Worm (Caenorhabditis elegans): ENCODE data around the gene cng-2.

Gene cng-2

DNA sequence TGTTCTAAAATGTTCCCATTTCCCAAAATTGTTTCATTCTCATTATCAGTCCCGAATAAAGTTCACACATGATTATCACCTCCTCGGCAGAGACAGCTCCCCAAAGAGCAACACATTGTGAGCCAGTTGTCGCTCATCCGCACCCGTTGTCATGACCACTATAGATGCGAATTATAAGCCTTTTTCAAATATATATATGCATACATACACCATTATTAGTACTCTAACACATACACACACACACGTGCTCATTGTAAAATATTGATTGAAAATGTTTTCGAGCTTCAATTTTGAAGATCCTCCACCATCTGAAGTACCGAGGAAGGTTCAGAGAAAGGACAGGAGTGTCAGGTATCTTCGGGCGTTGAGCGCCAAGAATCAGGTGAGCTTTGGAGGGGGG, at the start of gene cng-2, which contains the start of gene Y76B12C.9:
Gene cng-2, plus strand, starts transcription at position 218 of the 400 bp plus-strand sequence.
Gene Y76B12C.9, minus strand, starts transcription at position 101 of the 400 bp plus-strand sequence.
- TF ChIP-seq ama-1 (optimal IDR thresholded peaks at IDR 0.05) (no peak), tbx-37 (GFP tag; conservative IDR thresholded peaks at IDR 0.05) (no peak), ceh-13 (GFP tag; optimal IDR thresholded peaks at IDR 0.05) (no peak), F13C5.2 (tag; optimal IDR thresholded peaks at IDR 0.05) (no peak), sea-1 (GFP tag; conservative IDR thresholded peaks at IDR 0.05) (no peak)

DNA sequence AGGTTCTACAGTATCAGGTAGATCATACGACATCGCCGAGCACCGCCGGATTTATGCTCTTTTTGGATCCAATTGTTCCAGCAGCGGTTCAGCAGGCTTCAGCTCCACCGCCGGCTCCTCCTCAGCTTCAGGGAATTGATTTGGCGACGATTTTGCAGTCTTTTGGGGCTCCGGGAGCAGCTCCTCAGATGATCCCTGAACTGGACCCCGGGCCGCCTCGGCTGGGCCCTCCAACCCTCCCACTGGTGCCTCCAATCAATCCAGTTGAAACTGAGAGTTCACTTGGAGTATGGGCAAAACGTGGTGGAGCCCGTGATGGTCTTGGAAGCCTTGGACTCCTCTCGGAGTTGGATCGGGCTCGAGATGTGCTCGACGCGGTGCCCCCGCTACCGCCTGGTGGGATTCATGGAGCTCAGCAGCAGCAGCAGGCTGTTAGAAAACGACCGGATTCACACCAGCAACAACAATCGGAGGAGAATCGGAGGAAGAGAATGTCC, 46.1 kb upstream of the cng-2 start:
- no peak for TF ChIP-seq ets-7 (tag; optimal IDR thresholded peaks at IDR 0.05)

DNA sequence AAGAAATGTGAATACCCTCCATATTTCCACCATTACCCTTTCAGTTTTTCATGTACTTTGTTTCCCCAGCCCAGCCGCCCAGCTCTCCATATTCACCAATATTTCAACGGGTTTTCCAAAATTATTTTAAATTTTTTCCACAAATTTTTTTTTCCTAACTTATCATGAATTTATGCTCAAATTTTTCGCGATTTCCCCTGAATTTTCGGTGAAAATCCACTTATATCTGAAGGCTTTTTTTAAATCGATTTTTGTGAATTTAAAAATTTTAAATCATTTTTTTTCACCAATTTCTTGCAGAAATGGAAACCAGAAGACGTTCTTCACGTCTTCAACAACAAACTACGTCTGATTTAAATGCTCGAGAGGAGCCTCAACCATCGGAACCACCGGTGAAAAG, 44.2 kb upstream of the cng-2 start, which contains the start of gene xpc-1:
Gene xpc-1, plus strand, starts transcription at position 301 of the 400 bp plus-strand sequence.
- TF ChIP-seq ceh-36 (tag; optimal IDR thresholded peaks at IDR 0.05) = no peak
- no peak for TF ChIP-seq tra-4 (tag; optimal IDR thresholded peaks at IDR 0.05)
- no peak for TF ChIP-seq pes-1 (GFP tag; IDR thresholded peaks at IDR 0.05)
- no peak for TF ChIP-seq sea-1 (GFP tag; conservative IDR thresholded peaks at IDR 0.05)
- no peak for TF ChIP-seq hmbx-1 (tag; optimal IDR thresholded peaks at IDR 0.05)
- TF ChIP-seq hmg-4 (GFP tag; optimal IDR thresholded peaks at IDR 0.05) = no peak
- TF ChIP-seq hnd-1 (tag; optimal IDR thresholded peaks at IDR 0.05) = no peak
- TF ChIP-seq tbx-11 (GFP tag; IDR thresholded peaks at IDR 0.05) = no peak
- no peak for TF ChIP-seq aly-1 (tag; optimal IDR thresholded peaks at IDR 0.05)
- no peak for TF ChIP-seq scrt-1 (GFP tag; IDR thresholded peaks at IDR 0.05)
- no peak for TF ChIP-seq ceh-13 (GFP tag; optimal IDR thresholded peaks at IDR 0.05)
- TF ChIP-seq ama-1 (optimal IDR thresholded peaks at IDR 0.05) = no peak
- TF ChIP-seq flt-1 (GFP tag; IDR thresholded peaks at IDR 0.05) = no peak
- TF ChIP-seq ets-7 (tag; optimal IDR thresholded peaks at IDR 0.05) = no peak

DNA sequence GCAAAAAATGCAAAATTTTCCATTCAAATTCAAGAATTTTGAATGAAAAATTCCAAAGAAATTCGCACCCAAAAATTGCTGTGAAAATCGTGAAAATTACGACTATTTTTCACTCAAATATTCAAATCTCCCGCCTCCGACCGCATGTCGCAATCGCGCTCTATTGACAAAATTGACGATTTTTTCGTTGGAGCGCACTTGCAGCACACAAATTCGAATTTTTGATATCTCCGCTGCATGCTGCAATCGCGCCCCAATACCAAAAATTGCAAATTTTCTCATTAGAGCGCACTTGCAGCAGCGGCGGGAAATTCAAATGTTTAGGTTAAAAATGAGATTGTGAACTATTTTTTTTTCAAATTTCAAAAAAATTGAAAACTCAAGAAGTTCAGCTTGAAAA, 39.2 kb upstream of the cng-2 start:
- TF ChIP-seq ceh-13 (GFP tag; optimal IDR thresholded peaks at IDR 0.05) (no peak), F13C5.2 (tag; optimal IDR thresholded peaks at IDR 0.05) (no peak), sea-1 (GFP tag; conservative IDR thresholded peaks at IDR 0.05) (no peak), ets-7 (tag; optimal IDR thresholded peaks at IDR 0.05) (no peak), scrt-1 (GFP tag; IDR thresholded peaks at IDR 0.05) (no peak), tbx-37 (GFP tag; conservative IDR thresholded peaks at IDR 0.05) (no peak), ceh-36 (tag; optimal IDR thresholded peaks at IDR 0.05) (no peak), ama-1 (optimal IDR thresholded peaks at IDR 0.05) (no peak), B0310.2 (tag; optimal IDR thresholded peaks at IDR 0.05) (no peak), flt-1 (GFP tag; IDR thresholded peaks at IDR 0.05) (no peak), hmbx-1 (tag; optimal IDR thresholded peaks at IDR 0.05) (no peak), hnd-1 (tag; optimal IDR thresholded peaks at IDR 0.05) (no peak)

DNA sequence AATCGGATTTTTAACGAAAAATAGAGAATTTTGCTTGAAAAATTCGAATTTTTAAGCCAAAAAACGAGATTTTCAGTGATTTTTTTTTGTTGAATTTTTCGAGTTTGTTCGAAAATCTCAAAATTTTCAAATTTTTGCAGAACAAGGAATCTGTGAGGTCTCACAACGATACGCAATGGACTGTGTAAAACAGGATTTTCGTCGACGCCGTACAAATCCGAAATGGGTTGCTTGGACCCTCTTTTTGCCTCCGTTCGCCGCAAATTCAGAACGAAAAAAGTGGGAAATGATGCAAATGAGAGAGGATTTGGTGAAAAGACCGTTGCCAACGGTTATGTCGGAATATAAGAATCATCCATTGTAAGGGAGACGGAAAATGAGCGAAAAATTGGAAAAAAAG, 34.7 kb upstream of the cng-2 start:
- no peak for TF ChIP-seq scrt-1 (GFP tag; IDR thresholded peaks at IDR 0.05)

DNA sequence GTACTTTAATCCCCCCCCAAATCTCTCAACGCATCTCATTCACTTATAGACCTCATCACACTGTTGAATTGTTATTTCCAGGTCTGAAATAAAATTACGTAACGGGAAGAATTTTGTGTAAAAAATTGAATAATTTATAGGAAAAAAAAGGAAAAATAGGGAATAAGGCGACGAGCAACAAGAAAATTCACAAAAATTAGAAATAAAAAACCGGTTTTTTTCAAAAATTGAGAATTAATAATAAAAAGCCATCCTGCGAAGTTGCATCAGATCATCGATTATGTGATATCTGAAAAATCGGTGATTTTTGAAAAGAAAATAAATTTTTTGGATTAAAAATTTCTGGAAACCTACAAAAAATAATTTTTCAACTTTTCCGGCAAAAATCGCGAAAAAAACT, 28.1 kb upstream of the cng-2 start:
- TF ChIP-seq ets-7 (tag; optimal IDR thresholded peaks at IDR 0.05) (no peak), hnd-1 (tag; optimal IDR thresholded peaks at IDR 0.05) (no peak), hmbx-1 (tag; optimal IDR thresholded peaks at IDR 0.05) (no peak), ceh-36 (tag; optimal IDR thresholded peaks at IDR 0.05) (peak; percentile 2), F13C5.2 (tag; optimal IDR thresholded peaks at IDR 0.05) (no peak), tbx-11 (GFP tag; IDR thresholded peaks at IDR 0.05) (no peak), scrt-1 (GFP tag; IDR thresholded peaks at IDR 0.05) (no peak)

DNA sequence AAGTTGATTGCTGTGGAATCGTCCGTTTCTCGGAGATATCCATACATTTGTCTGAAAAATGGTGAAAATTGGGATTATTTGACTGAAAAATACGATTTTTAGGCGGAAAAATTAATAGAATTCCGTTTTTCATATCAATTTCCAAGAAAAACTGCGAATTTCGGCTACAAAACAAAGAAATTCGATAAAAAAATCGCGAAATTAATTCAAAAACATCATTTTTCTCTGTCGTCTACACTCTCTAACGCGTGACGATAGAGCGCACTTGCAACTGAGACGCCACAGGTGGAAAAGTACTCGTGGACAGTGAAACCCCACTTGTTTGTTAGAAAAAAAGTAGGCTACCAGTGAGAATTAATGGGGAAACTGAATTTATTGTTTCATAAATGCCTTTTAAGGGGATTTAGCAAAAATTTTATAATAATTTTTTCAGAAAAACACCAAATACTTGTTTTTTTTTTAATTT, 4.0 kb upstream of the cng-2 start, which contains the start of gene cpsf-1:
Gene cpsf-1, minus strand, starts transcription at position 51 of the 466 bp plus-strand sequence.
- TF ChIP-seq flt-1 (GFP tag; IDR thresholded peaks at IDR 0.05) (peak; percentile 54; the same call in 1 of the 2 replicates), aly-1 (tag; optimal IDR thresholded peaks at IDR 0.05) (no peak), pes-1 (GFP tag; IDR thresholded peaks at IDR 0.05) (peak; percentile 77), B0310.2 (tag; optimal IDR thresholded peaks at IDR 0.05) (no peak), ceh-13 (GFP tag; optimal IDR thresholded peaks at IDR 0.05) (no peak), ets-7 (tag; optimal IDR thresholded peaks at IDR 0.05) (no peak), hnd-1 (tag; optimal IDR thresholded peaks at IDR 0.05) (no peak), sea-1 (GFP tag; conservative IDR thresholded peaks at IDR 0.05) (no peak), scrt-1 (GFP tag; IDR thresholded peaks at IDR 0.05) (no peak), hmg-4 (GFP tag; optimal IDR thresholded peaks at IDR 0.05) (no peak), F13C5.2 (tag; optimal IDR thresholded peaks at IDR 0.05) (peak; percentile 61), tbx-37 (GFP tag; conservative IDR thresholded peaks at IDR 0.05) (peak; percentile 69), hmbx-1 (tag; optimal IDR thresholded peaks at IDR 0.05) (no peak)

DNA sequence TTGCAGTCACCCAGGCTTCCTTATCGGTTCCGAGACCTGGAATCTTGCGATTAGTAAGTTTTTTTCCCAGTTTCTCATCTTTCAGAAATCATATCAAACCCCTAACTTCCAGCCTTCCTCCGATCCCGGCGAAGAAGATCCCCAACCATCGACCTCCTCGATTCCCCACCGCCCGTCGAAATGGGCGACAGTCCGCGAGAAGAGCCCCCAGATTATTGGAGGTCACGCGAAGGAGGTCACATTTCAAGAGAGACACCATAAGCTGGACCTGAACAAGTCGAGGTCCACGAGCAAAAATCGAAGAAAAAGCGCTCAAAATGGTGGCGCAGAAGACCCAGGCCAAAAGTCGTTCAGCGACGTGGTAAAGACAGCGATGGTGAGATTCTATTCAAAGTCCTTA, 506 bp downstream of the cng-2 start:
- TF ChIP-seq tra-4 (tag; optimal IDR thresholded peaks at IDR 0.05) = no peak
- no peak for TF ChIP-seq scrt-1 (GFP tag; IDR thresholded peaks at IDR 0.05)
- no peak for TF ChIP-seq B0310.2 (tag; optimal IDR thresholded peaks at IDR 0.05)
- TF ChIP-seq hnd-1 (tag; optimal IDR thresholded peaks at IDR 0.05) = no peak
- no peak for TF ChIP-seq sea-1 (GFP tag; conservative IDR thresholded peaks at IDR 0.05)
- TF ChIP-seq tbx-37 (GFP tag; conservative IDR thresholded peaks at IDR 0.05) = no peak
- no peak for TF ChIP-seq ceh-36 (tag; optimal IDR thresholded peaks at IDR 0.05)
- TF ChIP-seq pes-1 (GFP tag; IDR thresholded peaks at IDR 0.05) = no peak
- TF ChIP-seq aly-1 (tag; optimal IDR thresholded peaks at IDR 0.05) = no peak
- no peak for TF ChIP-seq ama-1 (optimal IDR thresholded peaks at IDR 0.05)

DNA sequence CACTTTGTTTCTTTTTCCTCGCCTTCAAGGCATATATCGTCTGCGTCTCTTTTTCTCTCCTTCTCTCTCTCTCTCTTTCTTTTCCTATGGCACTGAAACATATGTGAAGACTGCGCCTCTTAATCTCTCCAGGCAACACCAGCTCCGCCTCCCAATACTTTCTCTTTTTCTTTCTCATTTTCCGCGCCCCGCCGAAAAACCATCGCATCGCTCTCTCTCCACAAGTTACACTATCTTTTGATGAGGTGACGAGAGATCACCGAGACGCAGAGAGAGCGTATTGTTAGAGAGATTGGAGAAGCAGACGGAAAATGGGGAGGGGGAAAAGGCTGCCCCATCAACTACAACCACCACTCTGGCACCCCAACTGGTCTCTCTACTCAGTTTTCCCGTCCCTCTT, 11.8 kb downstream of the cng-2 start:
- no peak for TF ChIP-seq scrt-1 (GFP tag; IDR thresholded peaks at IDR 0.05)
- TF ChIP-seq F13C5.2 (tag; optimal IDR thresholded peaks at IDR 0.05) = peak; percentile 57
- peak; percentile 51 for TF ChIP-seq hmg-4 (GFP tag; optimal IDR thresholded peaks at IDR 0.05)

All from whole organism, early embryonic.